Fruit fly (Drosophila melanogaster) whole organism: ENCODE data around the gene CG1764.

ENCODE experiments used
- pan ChIP-seq: fragments of >200 bp; optimal IDR thresholded peaks from 2 replicates; lab custom pipeline; 2017
- usp ChIP-seq: fragments of >200 bp; optimal IDR thresholded peaks from 2 replicates; lab custom pipeline; 2017; ENCODE audit warnings: missing biosample characterization, missing genetic modification characterization, mixed read lengths

DNA sequence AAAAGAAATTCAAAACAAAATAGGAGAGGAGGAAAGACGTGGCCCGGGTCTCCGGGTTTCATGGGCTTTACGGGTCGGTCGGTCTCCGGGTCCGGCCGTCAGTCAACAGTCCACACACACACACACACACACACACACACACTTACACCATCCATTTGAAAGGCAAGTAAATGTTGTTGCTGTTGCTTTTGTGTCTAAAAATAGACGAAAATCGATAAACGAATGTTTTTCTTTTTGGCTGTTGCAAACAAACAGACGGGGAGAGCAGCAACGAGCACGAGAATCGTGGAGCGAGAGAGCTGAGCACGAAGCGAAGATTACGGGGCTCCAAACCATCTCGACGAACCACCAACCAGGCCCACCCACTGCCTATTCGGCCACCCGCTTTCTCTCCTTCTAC, 22.0 kb downstream of the CG1764 start:
- no peak for TF ChIP-seq pan (lab: Kevin White, UChicago)
- no peak for TF ChIP-seq usp (GFP tag; lab: Kevin White, UChicago)
